Worm (Caenorhabditis elegans): ENCODE measurements around the gene Y49F6A.11.

Y49F6A.11 gene

DNA sequence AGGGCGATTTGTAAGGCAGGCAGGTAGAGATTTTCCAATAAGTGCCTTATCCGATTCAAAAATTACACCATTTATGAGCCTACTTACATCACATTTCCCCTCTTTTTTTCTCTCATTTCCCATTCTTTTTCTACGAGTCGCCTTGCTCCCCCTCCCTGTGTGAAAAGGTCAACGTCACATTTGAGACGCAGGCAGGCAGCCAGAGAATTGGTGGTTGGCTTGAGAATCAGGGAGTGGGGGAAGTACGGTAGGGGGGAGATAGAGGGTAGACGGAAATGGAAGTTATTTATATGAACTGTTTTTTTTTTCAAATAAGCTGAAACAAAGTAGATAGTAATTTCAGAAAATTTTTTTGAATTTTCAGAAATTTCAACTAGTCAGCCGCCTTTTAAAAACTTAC, 18.0 kb upstream of the Y49F6A.11 start:
- TF ChIP-seq nfya-1 (tag; optimal IDR thresholded peaks at IDR 0.05) (peak; percentile 94), ceh-24 (tag; optimal IDR thresholded peaks at IDR 0.05) (no peak), sdc-2 (tag; optimal IDR thresholded peaks at IDR 0.05) (no peak), K09A11.1 (tag; optimal IDR thresholded peaks at IDR 0.05; ENCODE audit: insufficient read depth) (no peak), dve-1 (tag; optimal IDR thresholded peaks at IDR 0.05) (no peak), T23F11.4 (GFP tag; optimal IDR thresholded peaks at IDR 0.05) (no peak), ceh-19 (GFP tag; optimal IDR thresholded peaks at IDR 0.05) (no peak), pros-1 (tag; optimal IDR thresholded peaks at IDR 0.05) (no peak), sox-2 (GFP tag; IDR thresholded peaks at IDR 0.05) (no peak)

DNA sequence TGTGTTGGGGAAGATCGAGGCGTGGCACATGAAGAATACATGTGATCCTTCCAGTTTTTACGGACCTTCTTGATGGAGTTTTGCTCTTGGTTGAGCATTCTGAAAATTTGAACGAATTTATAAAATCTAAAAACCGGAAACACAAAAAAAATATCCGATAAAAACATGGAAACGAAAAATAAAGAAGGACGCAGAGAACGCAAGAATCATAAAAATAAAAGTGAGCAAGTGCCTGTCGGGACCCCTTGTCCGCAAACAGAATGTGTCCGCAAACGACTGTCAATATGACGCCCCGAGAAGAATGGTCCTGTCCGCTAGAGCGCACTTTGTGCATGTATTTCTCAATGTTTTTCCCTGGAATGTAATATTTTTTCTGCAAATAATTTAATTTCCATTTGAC, 11.1 kb upstream of the Y49F6A.11 start, which contains the start of gene Y49F6A.5:
Gene Y49F6A.5, minus strand, starts transcription at position 101 of the 400 bp plus-strand sequence.
- TF ChIP-seq F13H6.1 (tag; optimal IDR thresholded peaks at IDR 0.05), result no peak
- TF ChIP-seq che-1 (tag; optimal IDR thresholded peaks at IDR 0.05), result no peak
- TF ChIP-seq ztf-16 (tag; optimal IDR thresholded peaks at IDR 0.05), result no peak
- no peak for TF ChIP-seq tbx-7 (tag; optimal IDR thresholded peaks at IDR 0.05)
- no peak for TF ChIP-seq ceh-6 (GFP tag; optimal IDR thresholded peaks at IDR 0.05)
- no peak for TF ChIP-seq nhr-11 (tag; optimal IDR thresholded peaks at IDR 0.05)
- TF ChIP-seq eyg-1 (tag; optimal IDR thresholded peaks at IDR 0.05), result no peak
- no peak for TF ChIP-seq ceh-45 (GFP tag; IDR thresholded peaks at IDR 0.05)
- TF ChIP-seq pha-2 (tag; optimal IDR thresholded peaks at IDR 0.05), result no peak

ce11 chrII:3604578-3604977, 6.0 kb upstream of the Y49F6A.11 start:
- TF ChIP-seq nhr-232 (tag; optimal IDR thresholded peaks at IDR 0.05) (no peak), lin-11 (tag; optimal IDR thresholded peaks at IDR 0.05) (no peak), ets-4 (tag; optimal IDR thresholded peaks at IDR 0.05) (no peak), ahr-1 (tag; optimal IDR thresholded peaks at IDR 0.05) (no peak), hlh-6 (tag; optimal IDR thresholded peaks at IDR 0.05) (no peak), unc-3 (GFP tag; conservative IDR thresholded peaks at IDR 0.05) (no peak), unc-3 (tag; optimal IDR thresholded peaks at IDR 0.05) (no peak), dmd-4 (tag; optimal IDR thresholded peaks at IDR 0.05; ENCODE audit: borderline replicate concordance) (no peak), fkh-10 (GFP tag; optimal IDR thresholded peaks at IDR 0.05) (no peak), ceh-48 (tag; optimal IDR thresholded peaks at IDR 0.05) (no peak), zip-5 (tag; optimal IDR thresholded peaks at IDR 0.05) (no peak), tbx-7 (tag; optimal IDR thresholded peaks at IDR 0.05) (no peak), ceh-9 (tag; optimal IDR thresholded peaks at IDR 0.05) (no peak), tbx-2 (tag; optimal IDR thresholded peaks at IDR 0.05) (no peak), ceh-45 (GFP tag; IDR thresholded peaks at IDR 0.05) (no peak), ceh-6 (GFP tag; optimal IDR thresholded peaks at IDR 0.05) (no peak), che-1 (tag; optimal IDR thresholded peaks at IDR 0.05) (no peak), mec-3 (tag; optimal IDR thresholded peaks at IDR 0.05; ENCODE audit: borderline replicate concordance) (no peak), ceh-22 (tag; optimal IDR thresholded peaks at IDR 0.05) (no peak), ztf-16 (tag; optimal IDR thresholded peaks at IDR 0.05) (no peak), unc-55 (GFP tag; optimal IDR thresholded peaks at IDR 0.05) (no peak)

DNA sequence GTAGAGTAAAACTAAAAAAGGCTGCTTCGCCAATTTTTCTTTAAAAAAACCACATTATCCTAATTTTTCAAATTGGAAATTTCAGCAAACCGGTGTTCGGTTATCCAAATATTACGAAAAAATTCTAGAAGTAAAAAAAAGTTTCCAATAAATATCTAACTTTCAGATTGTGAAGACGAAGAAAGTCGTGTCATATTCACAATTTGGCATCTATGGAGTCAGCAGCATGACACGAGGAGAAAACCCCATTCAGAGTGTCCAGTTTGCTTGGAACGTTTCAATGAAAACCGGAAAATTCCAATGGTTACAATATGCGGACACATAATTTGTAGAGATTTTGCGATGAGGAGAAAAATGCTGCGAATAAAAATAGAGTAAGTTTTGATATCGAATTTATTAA, 3.3 kb downstream of the Y49F6A.11 start, which contains the start of gene Y49F6A.12:
Gene Y49F6A.12, plus strand, starts transcription at position 301 of the 400 bp plus-strand sequence.
- TF ChIP-seq ceh-22 (tag; optimal IDR thresholded peaks at IDR 0.05) (no peak), ets-4 (tag; optimal IDR thresholded peaks at IDR 0.05) (no peak), pha-2 (tag; optimal IDR thresholded peaks at IDR 0.05) (no peak), gmeb-2 (tag; optimal IDR thresholded peaks at IDR 0.05) (no peak), madf-2 (tag; optimal IDR thresholded peaks at IDR 0.05) (no peak), ceh-30 (tag; optimal IDR thresholded peaks at IDR 0.05) (no peak), K09A11.1 (tag; optimal IDR thresholded peaks at IDR 0.05; ENCODE audit: insufficient read depth) (no peak), ref-2 (tag; optimal IDR thresholded peaks at IDR 0.05) (no peak), T23F11.4 (GFP tag; optimal IDR thresholded peaks at IDR 0.05) (no peak), pag-3 (tag; optimal IDR thresholded peaks at IDR 0.05; ENCODE audit: borderline replicate concordance) (no peak), nfya-1 (tag; optimal IDR thresholded peaks at IDR 0.05) (no peak), dmd-4 (tag; optimal IDR thresholded peaks at IDR 0.05; ENCODE audit: borderline replicate concordance) (no peak), ttx-3 (tag; optimal IDR thresholded peaks at IDR 0.05) (no peak), lim-6 (tag; optimal IDR thresholded peaks at IDR 0.05) (no peak), sox-2 (GFP tag; IDR thresholded peaks at IDR 0.05) (no peak)

Measured in whole organism, late embryonic.